Worm (Caenorhabditis elegans) whole organism, L1 larva: ENCODE measurements around the gene set-3.

Experiments
- C34B4.2 ChIP-seq: sonication (generic microtip); optimal IDR thresholded peaks from 2 replicates; lab custom pipeline; 2017; ENCODE audit warnings: mild to moderate bottlenecking, missing genetic modification characterization, missing compliant biosample characterization
- F16B12.6 ChIP-seq: fragments of 150-350 bp; optimal IDR thresholded peaks from 2 replicates; lab custom pipeline; 2014; ENCODE audit warnings: missing biosample characterization, missing genetic modification characterization
- aha-1 ChIP-seq: fragments of 150-350 bp; optimal IDR thresholded peaks from 2 replicates; lab custom pipeline; 2014; ENCODE audit warnings: missing biosample characterization, missing genetic modification characterization
- alr-1 ChIP-seq: fragments of 200-800 bp; sonication (Bioruptor generic); optimal IDR thresholded peaks from 2 replicates; lab custom pipeline; 2018; ENCODE audit warnings: borderline replicate concordance, mild to moderate bottlenecking, missing genetic modification characterization, missing compliant biosample characterization
- aly-2 ChIP-seq: fragments of 150-350 bp; optimal IDR thresholded peaks from 2 replicates; lab custom pipeline; 2014; ENCODE audit warnings: missing biosample characterization, missing genetic modification characterization
- ama-1 ChIP-seq: fragments of 150-350 bp; optimal IDR thresholded peaks from 2 replicates; lab custom pipeline; 2014
- blmp-1 ChIP-seq: fragments of 150-350 bp; optimal IDR thresholded peaks from 2 replicates; lab custom pipeline; 2014; ENCODE audit warnings: missing biosample characterization, missing genetic modification characterization
- ceh-63 ChIP-seq: fragments of 200-800 bp; sonication (Bioruptor generic); optimal IDR thresholded peaks from 2 replicates; lab custom pipeline; 2018; ENCODE audit warnings: mild to moderate bottlenecking, missing genetic modification characterization, missing compliant biosample characterization
- ceh-88 ChIP-seq: fragments of 200-800 bp; sonication (Bioruptor generic); IDR thresholded peaks from 2 replicates; pipeline ENCODE4 v1.3.6; 2022; ENCODE audit warnings: missing genetic modification characterization, missing compliant biosample characterization
- ceh-90 ChIP-seq: sonication (generic microtip); optimal IDR thresholded peaks from 2 replicates; lab custom pipeline; 2016; ENCODE audit warnings: missing genetic modification characterization, missing compliant biosample characterization
- dpl-1 ChIP-seq, 3 experiments: fragments of 150-350 bp in 2 of 3; sonication (generic microtip) in 1 of 3; optimal IDR thresholded peaks; 2 replicates each; lab custom pipeline; 2014 to 2017; ENCODE audit warnings: missing biosample characterization in 3 of 3, missing genetic modification characterization in 3 of 3, missing genetic modification reagents in 3 of 3
- dsc-1 ChIP-seq: sonication (generic microtip); optimal IDR thresholded peaks from 2 replicates; lab custom pipeline; 2016; ENCODE audit warnings: mild to moderate bottlenecking, missing genetic modification characterization, missing compliant biosample characterization
- efl-1 ChIP-seq, 4 experiments: fragments of 150-350 bp; optimal IDR thresholded peaks in 3 of 4; peaks in 1 of 4; 1 replicate in 1 of 4; 2 replicates in 3 of 4; lab custom pipeline; 2014; ENCODE audit warnings: missing biosample characterization in 2 of 4, missing genetic modification characterization in 2 of 4, missing genetic modification reagents in 2 of 4
- egl-13 ChIP-seq: sonication (generic microtip); optimal IDR thresholded peaks from 2 replicates; lab custom pipeline; 2016; ENCODE audit warnings: missing genotype, missing genetic modification reagents, missing genetic modification characterization, missing compliant biosample characterization
- egl-27 ChIP-seq, 2 experiments: fragments of 150-350 bp in 1 of 2; sonication (generic microtip); optimal IDR thresholded peaks; 3 replicates each; lab custom pipeline; 2017 to 2018; ENCODE audit warnings: missing biosample characterization in 2 of 2, missing genetic modification characterization in 2 of 2, missing genetic modification reagents in 2 of 2
- elt-3 ChIP-seq, 6 experiments: fragments of 150-350 bp in 1 of 6; sonication (generic microtip); optimal IDR thresholded peaks; 2 replicates each; lab custom pipeline; 2017 to 2018; ENCODE audit warnings: missing biosample characterization in 6 of 6, missing genetic modification characterization in 6 of 6, inconsistent platforms in 1 of 6
- ets-5 ChIP-seq: fragments of 200-800 bp; sonication (Bioruptor generic); IDR thresholded peaks from 2 replicates; pipeline ENCODE4 v1.3.6; 2022; ENCODE audit warnings: missing genetic modification characterization, missing compliant biosample characterization
- fkh-4 ChIP-seq: sonication (generic microtip); optimal IDR thresholded peaks from 2 replicates; lab custom pipeline; 2016; ENCODE audit warnings: missing compliant biosample characterization, missing genetic modification characterization, borderline replicate concordance
- fkh-8 ChIP-seq: sonication (generic microtip); optimal IDR thresholded peaks from 2 replicates; lab custom pipeline; 2016; ENCODE audit warnings: mild to moderate bottlenecking, missing genetic modification characterization, missing compliant biosample characterization
- fos-1 ChIP-seq: fragments of 150-350 bp; optimal IDR thresholded peaks from 2 replicates; lab custom pipeline; 2014; ENCODE audit warnings: missing biosample characterization, missing genetic modification characterization
- hlh-4 ChIP-seq: sonication (generic microtip); optimal IDR thresholded peaks from 2 replicates; lab custom pipeline; 2016; ENCODE audit warnings: mild to moderate bottlenecking, missing genetic modification characterization, missing compliant biosample characterization
- jun-1 ChIP-seq: fragments of 150-350 bp; optimal IDR thresholded peaks from 2 replicates; lab custom pipeline; 2014; ENCODE audit warnings: missing biosample characterization, missing genetic modification reagents, missing genetic modification characterization
- lin-13 ChIP-seq: fragments of 150-350 bp; optimal IDR thresholded peaks from 2 replicates; lab custom pipeline; 2014; ENCODE audit warnings: missing biosample characterization, missing genetic modification reagents, missing genetic modification characterization
- lin-14 ChIP-seq: fragments of 200-800 bp; sonication (Bioruptor generic); optimal IDR thresholded peaks from 2 replicates; lab custom pipeline; 2018; ENCODE audit warnings: mild to moderate bottlenecking, missing genetic modification characterization, moderate library complexity, missing compliant biosample characterization
- lin-35 ChIP-seq, 2 experiments: fragments of 150-350 bp; optimal IDR thresholded peaks; 2 replicates each; lab custom pipeline; 2014; ENCODE audit warnings: missing biosample characterization in 2 of 2, missing genetic modification characterization in 2 of 2, missing genetic modification reagents in 2 of 2
- lin-39 ChIP-seq: fragments of 150-350 bp; optimal IDR thresholded peaks from 2 replicates; lab custom pipeline; 2014; ENCODE audit warnings: missing biosample characterization, missing genetic modification reagents, missing genetic modification characterization
- lir-3 ChIP-seq: sonication (generic microtip); optimal IDR thresholded peaks from 2 replicates; lab custom pipeline; 2016; ENCODE audit warnings: mild to moderate bottlenecking, missing genetic modification characterization, moderate library complexity, missing compliant biosample characterization; ENCODE audit not compliant: poor library complexity
- lsy-2 ChIP-seq, 2 experiments: fragments of 150-350 bp; optimal IDR thresholded peaks; 2 replicates each; lab custom pipeline; 2014; ENCODE audit warnings: missing biosample characterization in 2 of 2, missing genetic modification characterization in 2 of 2
- mdl-1 ChIP-seq, 2 experiments: fragments of 150-350 bp; optimal IDR thresholded peaks; 2 replicates each; lab custom pipeline; 2014 to 2017; ENCODE audit warnings: missing biosample characterization in 2 of 2, missing genetic modification characterization in 2 of 2, inconsistent platforms in 1 of 2
- nhr-12 ChIP-seq: sonication (generic microtip); optimal IDR thresholded peaks from 2 replicates; lab custom pipeline; 2017; ENCODE audit warnings: missing biosample characterization, missing genetic modification characterization
- nhr-19 ChIP-seq: fragments of 200-800 bp; sonication (Bioruptor generic); conservative IDR thresholded peaks from 2 replicates; pipeline ENCODE4 v1.3.6; 2022; ENCODE audit warnings: missing genetic modification characterization, missing compliant biosample characterization
- nhr-237 ChIP-seq: fragments of 150-350 bp; optimal IDR thresholded peaks from 2 replicates; lab custom pipeline; 2014; ENCODE audit warnings: missing biosample characterization, missing genetic modification characterization
- nhr-28 ChIP-seq: fragments of 150-350 bp; optimal IDR thresholded peaks from 2 replicates; lab custom pipeline; 2014; ENCODE audit warnings: missing biosample characterization, missing genetic modification characterization
- nhr-47 ChIP-seq: sonication (generic microtip); optimal IDR thresholded peaks from 2 replicates; lab custom pipeline; 2016; ENCODE audit warnings: mild to moderate bottlenecking, missing genetic modification characterization, moderate library complexity, missing compliant biosample characterization
- nhr-71 ChIP-seq: sonication (generic microtip); optimal IDR thresholded peaks from 2 replicates; lab custom pipeline; 2016; ENCODE audit warnings: mild to moderate bottlenecking, missing genetic modification characterization, moderate library complexity, missing compliant biosample characterization
- nhr-76 ChIP-seq: sonication (generic microtip); optimal IDR thresholded peaks from 2 replicates; lab custom pipeline; 2017; ENCODE audit warnings: missing biosample characterization, missing genetic modification characterization
- nhr-84 ChIP-seq: sonication (generic microtip); optimal IDR thresholded peaks from 2 replicates; lab custom pipeline; 2017; ENCODE audit warnings: missing biosample characterization, missing genetic modification characterization
- nhr-90 ChIP-seq: sonication (generic microtip); optimal IDR thresholded peaks from 2 replicates; lab custom pipeline; 2016; ENCODE audit warnings: mild to moderate bottlenecking, missing genetic modification characterization, missing compliant biosample characterization; ENCODE audit not compliant: poor library complexity
- pax-3 ChIP-seq: fragments of 200-800 bp; sonication (Bioruptor generic); optimal IDR thresholded peaks from 2 replicates; lab custom pipeline; 2018; ENCODE audit warnings: mild to moderate bottlenecking, missing genetic modification characterization, moderate library complexity, missing compliant biosample characterization
- rnt-1 ChIP-seq: sonication (generic microtip); optimal IDR thresholded peaks from 2 replicates; lab custom pipeline; 2016; ENCODE audit warnings: mild to moderate bottlenecking, missing genetic modification characterization, moderate library complexity, missing compliant biosample characterization
- snpc-4 ChIP-seq: fragments of 150-350 bp; optimal IDR thresholded peaks from 2 replicates; lab custom pipeline; 2014; ENCODE audit warnings: missing biosample characterization, missing genetic modification characterization
- snu-23 ChIP-seq: sonication (generic microtip); optimal IDR thresholded peaks from 2 replicates; lab custom pipeline; 2016; ENCODE audit warnings: missing genetic modification characterization, missing compliant biosample characterization
- sptf-1 ChIP-seq: fragments of 150-350 bp; optimal IDR thresholded peaks from 2 replicates; lab custom pipeline; 2014; ENCODE audit warnings: missing biosample characterization, missing genetic modification characterization
- swsn-7 ChIP-seq: sonication (generic microtip); optimal IDR thresholded peaks from 2 replicates; lab custom pipeline; 2016; ENCODE audit warnings: missing genetic modification characterization, missing compliant biosample characterization
- tlp-1 ChIP-seq: fragments of 150-350 bp; optimal IDR thresholded peaks from 2 replicates; lab custom pipeline; 2014; ENCODE audit warnings: missing biosample characterization, missing genetic modification characterization
- unc-98 ChIP-seq: fragments of 200-800 bp; sonication (Bioruptor generic); IDR thresholded peaks from 2 replicates; pipeline ENCODE4 v1.3.6; 2022; ENCODE audit warnings: missing genetic modification characterization, missing compliant biosample characterization
- vab-15 ChIP-seq: sonication (generic microtip); optimal IDR thresholded peaks from 2 replicates; lab custom pipeline; 2017; ENCODE audit warnings: missing genotype, mild to moderate bottlenecking, missing genetic modification characterization, missing compliant biosample characterization
- xbp-1 ChIP-seq: sonication (generic microtip); optimal IDR thresholded peaks from 2 replicates; lab custom pipeline; 2016; ENCODE audit warnings: missing genetic modification characterization, missing compliant biosample characterization
- zag-1 ChIP-seq: fragments of 150-350 bp; optimal IDR thresholded peaks from 2 replicates; lab custom pipeline; 2014; ENCODE audit warnings: missing biosample characterization, missing genetic modification characterization

set-3 gene

DNA sequence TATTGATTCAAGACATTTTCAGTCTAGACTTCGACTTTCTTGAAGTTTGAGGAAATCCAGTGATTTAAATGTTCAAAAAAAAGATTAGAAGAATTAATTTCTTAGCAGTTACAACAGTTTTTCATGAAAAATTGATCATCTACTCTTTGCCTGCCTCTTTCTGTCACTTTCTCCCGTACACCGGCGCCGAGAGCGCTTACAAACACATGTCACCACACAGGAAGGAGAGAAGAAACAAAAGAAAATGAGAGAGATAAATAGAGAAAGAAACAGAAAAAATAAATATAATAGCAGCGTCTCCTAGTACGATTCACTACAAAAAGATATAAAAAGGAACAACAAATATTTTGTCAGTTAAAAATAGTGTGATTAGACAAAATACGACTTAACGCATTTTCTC, 27.7 kb downstream of the set-3 start:
- peak; percentile 22 for TF ChIP-seq rnt-1 (tag; lab: Kevin White, UChicago)
- peak in 1 of 2 experiments; percentile 0 for TF ChIP-seq efl-1 (optimal IDR thresholded peaks at IDR 0.05; lab: Kevin White, UChicago)
- TF ChIP-seq efl-1 (GFP tag; optimal IDR thresholded peaks at IDR 0.05 in 1 of 2; lab: Kevin White, UChicago) = peak in 1 of 2 experiments; percentile 78
- TF ChIP-seq snu-23 (GFP tag; lab: Kevin White, UChicago) = peak; percentile 7
- peak in 1 of 2 experiments; percentile 46 for TF ChIP-seq mdl-1 (tag; optimal IDR thresholded peaks at IDR 0.05; lab: Kevin White, UChicago)
- peak in 1 of 6 experiments; percentile 22 for TF ChIP-seq elt-3 (tag; optimal IDR thresholded peaks at IDR 0.05; lab: Kevin White, UChicago)
- no peak for TF ChIP-seq ceh-90 (tag; lab: Kevin White, UChicago)
- TF ChIP-seq nhr-84 = no peak
- peak; percentile 37 for TF ChIP-seq dsc-1
- peak in 1 of 2 experiments; percentile 40 for TF ChIP-seq lsy-2 (tag; optimal IDR thresholded peaks at IDR 0.05; lab: Kevin White, UChicago)
- no peak for TF ChIP-seq egl-27 (tag; optimal IDR thresholded peaks at IDR 0.05; lab: Kevin White, UChicago)
- TF ChIP-seq blmp-1 (tag; lab: Kevin White, UChicago) = peak; percentile 97
- TF ChIP-seq lin-14 = peak; percentile 44
- TF ChIP-seq, all 84 proteins: peak for 9

DNA sequence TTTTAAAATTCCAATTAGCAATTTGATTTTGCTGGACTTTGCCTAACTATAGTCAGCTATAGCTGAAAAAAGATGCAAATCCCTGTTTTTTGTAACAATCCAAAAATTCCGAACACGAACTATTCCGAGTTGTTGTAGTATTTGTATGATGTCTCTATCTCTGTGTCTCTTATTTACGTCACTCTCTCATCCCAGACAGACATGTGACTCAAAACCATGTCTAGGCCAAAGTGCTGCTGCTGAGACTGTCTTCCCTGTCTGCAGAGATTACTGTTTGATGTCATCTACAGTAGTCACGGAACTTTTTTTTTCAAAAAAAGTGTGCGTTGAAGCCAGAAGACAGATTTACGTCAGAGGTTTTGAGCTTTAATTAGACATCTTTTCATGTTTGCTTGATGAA, 28.1 kb downstream of the set-3 start:
- TF ChIP-seq lin-39 (tag; lab: Kevin White, UChicago) (no peak), nhr-19 (GFP tag; lab: Robert Waterston, UW) (peak; percentile 59), elt-3 (tag; optimal IDR thresholded peaks at IDR 0.05; lab: Kevin White, UChicago) (peak in 1 of 6 experiments; percentile 29), swsn-7 (tag; lab: Kevin White, UChicago) (no peak), nhr-12 (tag; lab: Kevin White, UChicago) (no peak), egl-13 (no peak), nhr-90 (tag; lab: Kevin White, UChicago) (peak; percentile 47), vab-15 (tag; lab: Kevin White, UChicago) (no peak), nhr-84 (no peak), nhr-76 (tag; lab: Kevin White, UChicago) (no peak), fos-1 (tag; lab: Kevin White, UChicago) (no peak), aly-2 (tag; lab: Kevin White, UChicago) (no peak), ama-1 (lab: Kevin White, UChicago) (no peak), dpl-1 (GFP tag; optimal IDR thresholded peaks at IDR 0.05; lab: Kevin White, UChicago) (peak in 1 of 3 experiments; percentile 22), lin-13 (GFP tag; lab: Kevin White, UChicago) (peak; percentile 55), alr-1 (tag; lab: Kevin White, UChicago) (no peak), nhr-28 (no peak), pax-3 (no peak), aha-1 (tag; lab: Kevin White, UChicago) (no peak), zag-1 (no peak), egl-27 (tag; optimal IDR thresholded peaks at IDR 0.05; lab: Kevin White, UChicago) (no peak), nhr-71 (peak; percentile 68), efl-1 (optimal IDR thresholded peaks at IDR 0.05; lab: Kevin White, UChicago) (peak; percentile 10), efl-1 (GFP tag; optimal IDR thresholded peaks at IDR 0.05 in 1 of 2; lab: Kevin White, UChicago) (peak in 1 of 2 experiments; percentile 95), xbp-1 (tag; lab: Kevin White, UChicago) (peak; percentile 14), dsc-1 (no peak), jun-1 (tag; lab: Kevin White, UChicago) (no peak), ceh-88 (no peak), snpc-4 (tag; lab: Kevin White, UChicago) (no peak), rnt-1 (tag; lab: Kevin White, UChicago) (peak; percentile 32), ets-5 (GFP tag; lab: Robert Waterston, UW) (no peak), snu-23 (GFP tag; lab: Kevin White, UChicago) (peak; percentile 44), nhr-47 (tag; lab: Kevin White, UChicago) (peak; percentile 31), lin-14 (peak; percentile 38), fkh-4 (no peak), hlh-4 (tag; lab: Kevin White, UChicago) (no peak), fkh-8 (tag; lab: Kevin White, UChicago) (no peak), C34B4.2 (no peak), nhr-237 (tag; lab: Kevin White, UChicago) (no peak), sptf-1 (no peak), lin-35 (GFP tag; optimal IDR thresholded peaks at IDR 0.05; lab: Kevin White, UChicago) (peak in 1 of 2 experiments; percentile 72), tlp-1 (tag; lab: Kevin White, UChicago) (no peak), lsy-2 (tag; optimal IDR thresholded peaks at IDR 0.05; lab: Kevin White, UChicago) (peak in 1 of 2 experiments; percentile 54), F16B12.6 (tag; lab: Kevin White, UChicago) (no peak), ceh-63 (GFP tag; lab: Kevin White, UChicago) (no peak), unc-98 (GFP tag; lab: Robert Waterston, UW) (no peak), lir-3 (tag; lab: Kevin White, UChicago) (no peak)
